Worm (Caenorhabditis elegans): ENCODE data around the gene asp-1.
"Not testable (repeated sequence)": the region's sequence is repeated elsewhere in the genome, so short reads cannot be mapped to it uniquely, and the experiment has no call there.

asp-1 gene

DNA sequence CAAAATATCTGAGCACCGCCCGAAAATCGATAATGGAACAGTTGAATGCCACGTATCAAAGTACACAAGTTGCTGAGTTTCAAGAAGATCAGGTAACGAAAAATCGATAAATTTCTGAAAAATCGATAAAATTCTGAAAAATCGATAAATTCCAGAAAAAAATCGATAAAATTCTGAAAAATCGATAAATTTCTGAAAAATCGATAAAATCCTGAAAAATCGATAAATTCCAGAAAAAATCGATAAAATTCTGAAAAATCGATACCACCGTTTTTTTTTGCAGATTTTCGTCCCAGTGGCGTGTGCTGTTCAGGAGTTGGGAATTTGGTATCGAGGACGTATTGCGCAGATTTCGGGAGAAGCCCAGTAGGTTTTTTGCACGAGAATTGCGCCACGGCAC, 23.2 kb downstream of the asp-1 start:
- TF ChIP-seq tbx-11 (GFP tag; IDR thresholded peaks at IDR 0.05) (no peak), hmbx-1 (tag; optimal IDR thresholded peaks at IDR 0.05) (no peak), flt-1 (GFP tag; IDR thresholded peaks at IDR 0.05) (no peak), sea-1 (GFP tag; conservative IDR thresholded peaks at IDR 0.05) (no peak), tra-4 (tag; optimal IDR thresholded peaks at IDR 0.05) (no peak), hmg-4 (GFP tag; optimal IDR thresholded peaks at IDR 0.05) (no peak), aly-1 (tag; optimal IDR thresholded peaks at IDR 0.05) (no peak), B0310.2 (tag; optimal IDR thresholded peaks at IDR 0.05) (no peak), ceh-36 (tag; optimal IDR thresholded peaks at IDR 0.05) (no peak), hnd-1 (tag; optimal IDR thresholded peaks at IDR 0.05) (no peak), pes-1 (GFP tag; IDR thresholded peaks at IDR 0.05) (no peak), ama-1 (optimal IDR thresholded peaks at IDR 0.05) (no peak), F13C5.2 (tag; optimal IDR thresholded peaks at IDR 0.05) (no peak), ceh-13 (GFP tag; optimal IDR thresholded peaks at IDR 0.05) (no peak), scrt-1 (GFP tag; IDR thresholded peaks at IDR 0.05) (no peak), ets-7 (tag; optimal IDR thresholded peaks at IDR 0.05) (no peak)

DNA sequence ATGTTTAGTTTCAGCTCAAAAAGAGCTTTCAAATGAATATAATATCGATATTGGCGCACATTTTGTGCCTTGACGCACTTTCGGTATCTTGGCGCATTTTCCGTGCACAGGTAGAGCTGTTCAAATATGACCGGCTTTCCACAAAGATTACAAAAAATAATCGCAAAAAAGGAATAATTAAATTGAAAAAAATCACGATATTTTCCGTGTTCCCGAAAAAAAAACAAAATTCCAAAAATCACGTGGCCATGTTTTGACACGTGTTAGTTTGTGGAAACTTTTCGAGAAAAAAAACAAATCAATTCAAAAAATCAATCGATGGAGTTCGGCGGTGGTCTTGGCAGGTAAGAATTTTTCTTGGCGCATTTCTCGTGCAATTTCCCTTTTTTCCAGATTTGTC, 24.4 kb downstream of the asp-1 start, which contains the start of gene Y39B6A.25:
TSS of gene Y39B6A.25 (plus strand) at position 301 of the 400 bp plus-strand sequence.
- no peak for TF ChIP-seq tbx-37 (GFP tag; conservative IDR thresholded peaks at IDR 0.05)
- no peak for TF ChIP-seq tra-4 (tag; optimal IDR thresholded peaks at IDR 0.05)
- TF ChIP-seq hmg-4 (GFP tag; optimal IDR thresholded peaks at IDR 0.05), result no peak
- TF ChIP-seq ceh-36 (tag; optimal IDR thresholded peaks at IDR 0.05), result no peak
- TF ChIP-seq flt-1 (GFP tag; IDR thresholded peaks at IDR 0.05), result no peak
- no peak for TF ChIP-seq scrt-1 (GFP tag; IDR thresholded peaks at IDR 0.05)
- TF ChIP-seq aly-1 (tag; optimal IDR thresholded peaks at IDR 0.05), result no peak
- no peak for TF ChIP-seq F13C5.2 (tag; optimal IDR thresholded peaks at IDR 0.05)
- no peak for TF ChIP-seq ets-7 (tag; optimal IDR thresholded peaks at IDR 0.05)
- TF ChIP-seq tbx-11 (GFP tag; IDR thresholded peaks at IDR 0.05), result no peak
- TF ChIP-seq ceh-13 (GFP tag; optimal IDR thresholded peaks at IDR 0.05), result no peak
- no peak for TF ChIP-seq hnd-1 (tag; optimal IDR thresholded peaks at IDR 0.05)
- no peak for TF ChIP-seq B0310.2 (tag; optimal IDR thresholded peaks at IDR 0.05)
- no peak for TF ChIP-seq ama-1 (optimal IDR thresholded peaks at IDR 0.05)
- TF ChIP-seq pes-1 (GFP tag; IDR thresholded peaks at IDR 0.05), result no peak
- TF ChIP-seq sea-1 (GFP tag; conservative IDR thresholded peaks at IDR 0.05), result no peak
- TF ChIP-seq hmbx-1 (tag; optimal IDR thresholded peaks at IDR 0.05), result no peak

ce11 chrV:19024683-19025082, 25.9 kb downstream of the asp-1 start, which contains the start of gene Y39B6A.29:
TSS of gene Y39B6A.29 (minus strand) at chrV:19024783.
- no peak for TF ChIP-seq sea-1 (GFP tag; conservative IDR thresholded peaks at IDR 0.05)
- no peak for TF ChIP-seq ets-7 (tag; optimal IDR thresholded peaks at IDR 0.05)
- no peak for TF ChIP-seq B0310.2 (tag; optimal IDR thresholded peaks at IDR 0.05)
- no peak for TF ChIP-seq pes-1 (GFP tag; IDR thresholded peaks at IDR 0.05)
- TF ChIP-seq hmg-4 (GFP tag; optimal IDR thresholded peaks at IDR 0.05), result no peak
- TF ChIP-seq tbx-11 (GFP tag; IDR thresholded peaks at IDR 0.05), result no peak
- TF ChIP-seq tbx-37 (GFP tag; conservative IDR thresholded peaks at IDR 0.05), result no peak
- TF ChIP-seq flt-1 (GFP tag; IDR thresholded peaks at IDR 0.05), result no peak
- no peak for TF ChIP-seq F13C5.2 (tag; optimal IDR thresholded peaks at IDR 0.05)
- no peak for TF ChIP-seq aly-1 (tag; optimal IDR thresholded peaks at IDR 0.05)

DNA sequence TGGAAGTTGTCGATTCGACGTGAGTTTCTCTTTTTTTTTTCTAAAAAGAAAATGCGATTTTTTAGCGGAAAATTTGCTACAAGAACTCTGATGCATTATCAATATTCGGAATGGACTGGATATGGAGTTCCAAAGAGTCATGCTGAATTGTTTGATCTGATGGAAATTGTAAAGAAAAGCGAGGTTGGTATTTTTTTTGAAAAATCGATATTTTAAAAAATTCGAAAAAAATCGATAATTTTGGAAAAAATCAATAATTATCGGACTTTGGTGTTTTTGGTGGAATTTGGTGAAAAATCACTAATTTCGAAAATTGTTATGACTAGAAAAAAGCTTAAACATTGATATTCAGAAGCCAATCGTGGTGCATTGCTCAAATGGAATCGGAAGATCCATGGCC, 31.3 kb downstream of the asp-1 start:
- no peak for TF ChIP-seq F13C5.2 (tag; optimal IDR thresholded peaks at IDR 0.05)
- no peak for TF ChIP-seq hmbx-1 (tag; optimal IDR thresholded peaks at IDR 0.05)
- TF ChIP-seq ama-1 (optimal IDR thresholded peaks at IDR 0.05), result no peak
- TF ChIP-seq ceh-36 (tag; optimal IDR thresholded peaks at IDR 0.05), result no peak
- TF ChIP-seq tbx-11 (GFP tag; IDR thresholded peaks at IDR 0.05), result no peak
- no peak for TF ChIP-seq ets-7 (tag; optimal IDR thresholded peaks at IDR 0.05)
- no peak for TF ChIP-seq flt-1 (GFP tag; IDR thresholded peaks at IDR 0.05)
- no peak for TF ChIP-seq B0310.2 (tag; optimal IDR thresholded peaks at IDR 0.05)
- no peak for TF ChIP-seq scrt-1 (GFP tag; IDR thresholded peaks at IDR 0.05)
- no peak for TF ChIP-seq tra-4 (tag; optimal IDR thresholded peaks at IDR 0.05)
- TF ChIP-seq ceh-13 (GFP tag; optimal IDR thresholded peaks at IDR 0.05), result no peak
- no peak for TF ChIP-seq aly-1 (tag; optimal IDR thresholded peaks at IDR 0.05)
- TF ChIP-seq hmg-4 (GFP tag; optimal IDR thresholded peaks at IDR 0.05), result no peak
- TF ChIP-seq hnd-1 (tag; optimal IDR thresholded peaks at IDR 0.05), result no peak
- no peak for TF ChIP-seq pes-1 (GFP tag; IDR thresholded peaks at IDR 0.05)
- no peak for TF ChIP-seq tbx-37 (GFP tag; conservative IDR thresholded peaks at IDR 0.05)

DNA sequence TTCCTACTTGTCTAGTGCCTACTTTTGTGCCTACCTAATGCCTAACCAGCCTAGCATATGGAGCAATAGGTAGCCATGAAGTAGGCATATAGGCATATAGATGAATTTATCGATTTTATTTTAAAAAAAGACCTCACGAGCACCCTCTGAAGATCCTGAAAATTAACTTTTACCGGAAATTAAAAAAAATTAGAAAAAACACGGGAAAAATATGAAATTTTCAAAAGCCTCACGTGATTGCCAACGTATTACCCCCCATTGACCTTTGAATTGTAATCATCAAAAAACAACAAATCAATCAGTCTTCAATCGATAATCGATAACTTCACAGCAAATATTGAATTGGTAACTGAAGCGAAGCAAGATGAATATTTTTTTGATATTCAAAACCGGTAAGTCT, 36.3 kb downstream of the asp-1 start, which contains the start of gene Y39B6A.30:
TSS of gene Y39B6A.30 (plus strand) at position 301 of the 400 bp plus-strand sequence.
- not testable (repeated sequence) for TF ChIP-seq ets-7 (tag; optimal IDR thresholded peaks at IDR 0.05); hmg-4 (GFP tag; optimal IDR thresholded peaks at IDR 0.05); hmbx-1 (tag; optimal IDR thresholded peaks at IDR 0.05)

- TF ChIP-seq flt-1 (GFP tag; IDR thresholded peaks at IDR 0.05) (no peak), tbx-37 (GFP tag; conservative IDR thresholded peaks at IDR 0.05) (no peak), B0310.2 (tag; optimal IDR thresholded peaks at IDR 0.05) (no peak), hnd-1 (tag; optimal IDR thresholded peaks at IDR 0.05) (no peak), ets-7 (tag; optimal IDR thresholded peaks at IDR 0.05) (no peak), tbx-11 (GFP tag; IDR thresholded peaks at IDR 0.05) (no peak), sea-1 (GFP tag; conservative IDR thresholded peaks at IDR 0.05) (no peak), ama-1 (optimal IDR thresholded peaks at IDR 0.05) (no peak), F13C5.2 (tag; optimal IDR thresholded peaks at IDR 0.05) (no peak), scrt-1 (GFP tag; IDR thresholded peaks at IDR 0.05) (no peak), hmbx-1 (tag; optimal IDR thresholded peaks at IDR 0.05) (no peak), aly-1 (tag; optimal IDR thresholded peaks at IDR 0.05) (no peak)
Observed at ce11 chrV:19013215-19013614, 37.3 kb downstream of the asp-1 start.

ce11 chrV:19010405-19010804, 40.1 kb downstream of the asp-1 start:
- TF ChIP-seq B0310.2 (tag; optimal IDR thresholded peaks at IDR 0.05) (no peak), flt-1 (GFP tag; IDR thresholded peaks at IDR 0.05) (no peak), tbx-37 (GFP tag; conservative IDR thresholded peaks at IDR 0.05) (no peak), scrt-1 (GFP tag; IDR thresholded peaks at IDR 0.05) (no peak), ceh-36 (tag; optimal IDR thresholded peaks at IDR 0.05) (no peak), F13C5.2 (tag; optimal IDR thresholded peaks at IDR 0.05) (no peak), pes-1 (GFP tag; IDR thresholded peaks at IDR 0.05) (no peak), hmbx-1 (tag; optimal IDR thresholded peaks at IDR 0.05) (no peak)
